Fruit fly (Drosophila melanogaster) Kc167 (cell line): ENCODE measurements around the gene CG32599.

Experiments
- Myc ChIP-seq: fragments of >200 bp; optimal IDR thresholded peaks from 2 replicates; lab custom pipeline; 2017; ENCODE audit warnings: missing external identifiers
- Sin3A ChIP-seq: fragments of >200 bp; optimal IDR thresholded peaks from 2 replicates; lab custom pipeline; 2018; ENCODE audit warnings: missing external identifiers
- h ChIP-seq: fragments of >200 bp; optimal IDR thresholded peaks from 3 replicates; lab custom pipeline; 2018; ENCODE audit warnings: missing external identifiers
- insv ChIP-seq: fragments of >200 bp; optimal IDR thresholded peaks from 3 replicates; lab custom pipeline; 2018; ENCODE audit warnings: missing external identifiers
- psq ChIP-seq: fragments of >200 bp; optimal IDR thresholded peaks from 2 replicates; lab custom pipeline; 2017; ENCODE audit warnings: missing external identifiers
- ttk ChIP-seq: sonication (Bioruptor generic); optimal IDR thresholded peaks from 2 replicates; lab custom pipeline; 2017; ENCODE audit warnings: missing external identifiers

dm6 chrX:14277435-14277834, 33.9 kb downstream of the CG32599 start, which contains the start of gene Muc12Ea:
- TF ChIP-seq insv (lab: Kevin White, UChicago), result no peak
- TF ChIP-seq h (lab: Kevin White, UChicago), result no peak
- TF ChIP-seq psq (lab: Kevin White, UChicago), result no peak
- no peak for TF ChIP-seq ttk (lab: Kevin White, UChicago)
- no peak for TF ChIP-seq Myc
- no peak for TF ChIP-seq Sin3A (lab: Kevin White, UChicago)
